Fruit fly (Drosophila melanogaster) whole organism, embryonic: Measurements from ENCODE around the gene Adgf-D.
A peak's percentile ranks its signal among the peaks of the same experiment; 100 is the strongest.

Experiments
- Ada2b ChIP-seq: fragments of 200-800 bp; sonication (Bioruptor generic); IDR thresholded peaks from 2 replicates; pipeline ENCODE4 v1.3.6; 2022; ENCODE audit warnings: missing biosample characterization, missing genetic modification characterization
- CG10147 ChIP-seq: fragments of 200-800 bp; sonication (Bioruptor generic); optimal IDR thresholded peaks from 2 replicates; lab custom pipeline; 2019; ENCODE audit warnings: missing biosample characterization, mild to moderate bottlenecking, missing genetic modification characterization, moderate library complexity
- CG10654 ChIP-seq: fragments of 200-800 bp; sonication (Bioruptor generic); optimal IDR thresholded peaks from 2 replicates; lab custom pipeline; 2016; ENCODE audit warnings: missing biosample characterization, missing genetic modification characterization
- CG12391 ChIP-seq: fragments of 200-800 bp; sonication (Bioruptor generic); optimal IDR thresholded peaks from 3 replicates; lab custom pipeline; 2018; ENCODE audit warnings: missing biosample characterization, mild to moderate bottlenecking, missing genetic modification characterization, moderate library complexity
- CG13775 ChIP-seq: fragments of 200-800 bp; sonication (Bioruptor generic); optimal IDR thresholded peaks from 3 replicates; lab custom pipeline; 2017; ENCODE audit warnings: missing biosample characterization, mild to moderate bottlenecking, missing genetic modification characterization
- CG16863 ChIP-seq: fragments of 200-800 bp; sonication (Bioruptor generic); optimal IDR thresholded peaks from 3 replicates; lab custom pipeline; 2016; ENCODE audit warnings: missing biosample characterization, missing genetic modification characterization
- CG18011 ChIP-seq: fragments of 200-800 bp; sonication (Bioruptor generic); optimal IDR thresholded peaks from 2 replicates; lab custom pipeline; 2017; ENCODE audit warnings: missing biosample characterization, missing genetic modification characterization, mild to moderate bottlenecking, moderate library complexity, missing genotype
- CG2678 ChIP-seq: fragments of 200-800 bp; sonication (Bioruptor generic); optimal IDR thresholded peaks from 3 replicates; lab custom pipeline; 2019; ENCODE audit warnings: missing biosample characterization, mild to moderate bottlenecking, missing genetic modification characterization, moderate library complexity
- CG30431 ChIP-seq: fragments of 200-800 bp; sonication (Bioruptor generic); optimal IDR thresholded peaks from 2 replicates; lab custom pipeline; 2017; ENCODE audit warnings: missing biosample characterization, missing genetic modification characterization
- CG3065 ChIP-seq: fragments of 200-800 bp; sonication (Bioruptor generic); optimal IDR thresholded peaks from 2 replicates; lab custom pipeline; 2016; ENCODE audit warnings: missing biosample characterization, missing genetic modification characterization
- CG31441 ChIP-seq: fragments of 200-800 bp; sonication (Bioruptor generic); IDR thresholded peaks from 2 replicates; pipeline ENCODE4 v1.3.6; 2022; ENCODE audit warnings: missing biosample characterization, missing genetic modification characterization
- CG3995 ChIP-seq: fragments of 200-800 bp; sonication (Bioruptor generic); optimal IDR thresholded peaks from 3 replicates; lab custom pipeline; 2016; ENCODE audit warnings: missing biosample characterization, missing genetic modification characterization
- CG6654 ChIP-seq: fragments of 200-800 bp; sonication (Bioruptor generic); optimal IDR thresholded peaks from 2 replicates; lab custom pipeline; 2017; ENCODE audit warnings: missing biosample characterization, mild to moderate bottlenecking, missing genetic modification characterization
- CG6689 ChIP-seq: fragments of 200-800 bp; sonication (Bioruptor generic); IDR thresholded peaks from 2 replicates; pipeline ENCODE4 v1.3.6; 2022; ENCODE audit warnings: missing biosample characterization, missing genetic modification characterization
- CG8290 ChIP-seq, 3 experiments: fragments of 200-800 bp; sonication (Bioruptor generic); optimal IDR thresholded peaks; 2 replicates each; lab custom pipeline; 2016 to 2019; ENCODE audit warnings: missing biosample characterization in 3 of 3, missing genetic modification characterization in 3 of 3, mild to moderate bottlenecking in 2 of 3, moderate library complexity in 1 of 3
- CG9609 ChIP-seq: fragments of 200-800 bp; sonication (Bioruptor generic); optimal IDR thresholded peaks from 3 replicates; lab custom pipeline; 2016; ENCODE audit warnings: missing biosample characterization, missing genetic modification characterization
- D19B ChIP-seq: fragments of 200-800 bp; sonication (Bioruptor generic); optimal IDR thresholded peaks from 2 replicates; lab custom pipeline; 2017; ENCODE audit warnings: missing biosample characterization, mild to moderate bottlenecking, missing genetic modification characterization
- Gug ChIP-seq: fragments of 200-800 bp; sonication (Bioruptor generic); IDR thresholded peaks from 4 replicates; pipeline ENCODE4 v1.3.6; 2022; ENCODE audit warnings: missing biosample characterization, missing genetic modification characterization
- H2.0 ChIP-seq: fragments of 200-800 bp; sonication (Bioruptor generic); IDR thresholded peaks from 2 replicates; pipeline ENCODE4 v1.3.6; 2022; ENCODE audit warnings: missing biosample characterization, missing genetic modification characterization
- HLH3B ChIP-seq: fragments of 200-800 bp; sonication (Bioruptor generic); IDR thresholded peaks from 2 replicates; pipeline ENCODE4 v1.3.6; 2022; ENCODE audit warnings: missing biosample characterization, missing genetic modification characterization
- Hand ChIP-seq: fragments of 200-800 bp; sonication (Bioruptor generic); optimal IDR thresholded peaks from 2 replicates; lab custom pipeline; 2017; ENCODE audit warnings: mild to moderate bottlenecking, missing biosample characterization, missing genetic modification reagents, missing genetic modification characterization
- Hr51 ChIP-seq, 2 experiments: fragments of 200-800 bp; sonication (Bioruptor generic); optimal IDR thresholded peaks; 2 replicates in 1 of 2; 3 replicates in 1 of 2; lab custom pipeline; 2016 to 2018; ENCODE audit warnings: missing biosample characterization in 2 of 2, missing genetic modification characterization in 2 of 2, mild to moderate bottlenecking in 1 of 2, moderate library complexity in 1 of 2
- Lhr ChIP-seq: fragments of 200-800 bp; sonication (Bioruptor generic); optimal IDR thresholded peaks from 3 replicates; lab custom pipeline; 2017; ENCODE audit warnings: mild to moderate bottlenecking, missing biosample characterization, missing genetic modification reagents, missing genetic modification characterization
- Lim3 ChIP-seq: fragments of 200-800 bp; sonication (Bioruptor generic); IDR thresholded peaks from 2 replicates; pipeline ENCODE4 v1.3.6; 2022; ENCODE audit warnings: missing biosample characterization, missing genetic modification characterization
- Myb ChIP-seq: fragments of 200-800 bp; sonication (Bioruptor generic); optimal IDR thresholded peaks from 2 replicates; lab custom pipeline; 2016; ENCODE audit warnings: missing biosample characterization, missing genetic modification characterization
- NK7.1 ChIP-seq: fragments of 200-800 bp; sonication (Bioruptor generic); optimal IDR thresholded peaks from 3 replicates; lab custom pipeline; 2016; ENCODE audit warnings: missing biosample characterization, missing genetic modification characterization
- Optix ChIP-seq: fragments of 200-800 bp; sonication (Bioruptor generic); IDR thresholded peaks from 3 replicates; pipeline ENCODE4 v1.3.6; 2022; ENCODE audit warnings: missing biosample characterization, missing genetic modification characterization
- Sry-δ ChIP-seq: fragments of 200-800 bp; sonication (Bioruptor generic); optimal IDR thresholded peaks from 2 replicates; lab custom pipeline; 2016; ENCODE audit warnings: missing biosample characterization, missing genetic modification characterization
- TFAM ChIP-seq: fragments of 200-800 bp; sonication (Bioruptor generic); optimal IDR thresholded peaks from 2 replicates; lab custom pipeline; 2017; ENCODE audit warnings: missing biosample characterization, missing genetic modification characterization, inconsistent platforms
- ara ChIP-seq: fragments of 200-800 bp; sonication (Bioruptor generic); IDR thresholded peaks from 2 replicates; pipeline ENCODE4 v1.3.6; 2022; ENCODE audit warnings: missing biosample characterization, missing genetic modification characterization
- cg ChIP-seq: fragments of 200-800 bp; sonication (Bioruptor generic); optimal IDR thresholded peaks from 3 replicates; lab custom pipeline; 2019; ENCODE audit warnings: missing biosample characterization, mild to moderate bottlenecking, missing genetic modification characterization, moderate library complexity
- chn ChIP-seq: fragments of 200-800 bp; sonication (Bioruptor generic); optimal IDR thresholded peaks from 2 replicates; lab custom pipeline; 2016; ENCODE audit warnings: missing biosample characterization, missing genetic modification characterization
- crc ChIP-seq: fragments of 200-800 bp; sonication (Bioruptor generic); optimal IDR thresholded peaks from 2 replicates; lab custom pipeline; 2016; ENCODE audit warnings: missing biosample characterization, missing genetic modification characterization
- dysf ChIP-seq: fragments of 200-800 bp; sonication (Bioruptor generic); IDR thresholded peaks from 3 replicates; pipeline ENCODE4 v1.3.6; 2022; ENCODE audit warnings: missing biosample characterization, missing genetic modification characterization
- eve ChIP-seq, 2 experiments: fragments of >200 bp; optimal IDR thresholded peaks; 2 replicates each; lab custom pipeline; 2017; ENCODE audit warnings: missing biosample characterization in 2 of 2, missing genetic modification characterization in 2 of 2
- ewg ChIP-seq: fragments of 200-800 bp; sonication (Bioruptor generic); optimal IDR thresholded peaks from 3 replicates; lab custom pipeline; 2017; ENCODE audit warnings: mild to moderate bottlenecking, missing biosample characterization, missing genetic modification reagents, missing genetic modification characterization
- fu2 ChIP-seq: fragments of 200-800 bp; sonication (Bioruptor generic); optimal IDR thresholded peaks from 2 replicates; lab custom pipeline; 2016; ENCODE audit warnings: missing biosample characterization, missing genetic modification characterization
- gem ChIP-seq: fragments of 200-800 bp; sonication (Bioruptor generic); optimal IDR thresholded peaks from 2 replicates; lab custom pipeline; 2019; ENCODE audit warnings: missing biosample characterization, mild to moderate bottlenecking, missing genetic modification characterization, moderate library complexity
- ham ChIP-seq: fragments of 200-800 bp; sonication (Bioruptor generic); IDR thresholded peaks from 2 replicates; pipeline ENCODE4 v1.3.6; 2022; ENCODE audit warnings: missing biosample characterization, missing genetic modification characterization
- lilli ChIP-seq: fragments of 200-800 bp; sonication (Bioruptor generic); optimal IDR thresholded peaks from 3 replicates; lab custom pipeline; 2016; ENCODE audit warnings: missing biosample characterization, missing genetic modification characterization
- lov ChIP-seq, 2 experiments: fragments of 200-800 bp in 1 of 2; fragments of >200 bp in 1 of 2; sonication (Bioruptor generic) in 1 of 2; IDR thresholded peaks in 1 of 2; optimal IDR thresholded peaks in 1 of 2; 2 replicates in 1 of 2; 3 replicates in 1 of 2; pipeline versions ENCODE4 v1.3.6 to Lab custom; 2017 to 2022; ENCODE audit warnings: missing biosample characterization in 1 of 2, missing genetic modification characterization in 1 of 2
- org-1 ChIP-seq: fragments of 200-800 bp; sonication (Bioruptor generic); optimal IDR thresholded peaks from 2 replicates; lab custom pipeline; 2017; ENCODE audit warnings: missing biosample characterization, missing genetic modification characterization
- pzg ChIP-seq: fragments of 200-800 bp; sonication (Bioruptor generic); optimal IDR thresholded peaks from 3 replicates; lab custom pipeline; 2018; ENCODE audit warnings: missing biosample characterization, mild to moderate bottlenecking, missing genetic modification characterization, moderate library complexity
- rib ChIP-seq: fragments of 200-800 bp; sonication (Bioruptor generic); IDR thresholded peaks from 2 replicates; pipeline ENCODE4 v1.3.6; 2022; ENCODE audit warnings: missing biosample characterization, missing genetic modification characterization
- scrt ChIP-seq: fragments of 200-800 bp; sonication (Bioruptor generic); optimal IDR thresholded peaks from 2 replicates; lab custom pipeline; 2018; ENCODE audit warnings: missing biosample characterization, mild to moderate bottlenecking, missing genetic modification characterization, moderate library complexity
- sd ChIP-seq: fragments of 200-800 bp; sonication (Bioruptor generic); optimal IDR thresholded peaks from 3 replicates; lab custom pipeline; 2018; ENCODE audit warnings: missing biosample characterization, mild to moderate bottlenecking, missing genetic modification characterization, moderate library complexity
- so ChIP-seq: fragments of 200-800 bp; sonication (Bioruptor generic); IDR thresholded peaks from 3 replicates; pipeline ENCODE4 v1.3.6; 2022; ENCODE audit warnings: missing biosample characterization, missing genetic modification characterization
- zfh2 ChIP-seq: fragments of 200-800 bp; sonication (Bioruptor generic); optimal IDR thresholded peaks from 2 replicates; lab custom pipeline; 2016; ENCODE audit warnings: missing biosample characterization, missing genetic modification characterization

Adgf-D gene

DNA sequence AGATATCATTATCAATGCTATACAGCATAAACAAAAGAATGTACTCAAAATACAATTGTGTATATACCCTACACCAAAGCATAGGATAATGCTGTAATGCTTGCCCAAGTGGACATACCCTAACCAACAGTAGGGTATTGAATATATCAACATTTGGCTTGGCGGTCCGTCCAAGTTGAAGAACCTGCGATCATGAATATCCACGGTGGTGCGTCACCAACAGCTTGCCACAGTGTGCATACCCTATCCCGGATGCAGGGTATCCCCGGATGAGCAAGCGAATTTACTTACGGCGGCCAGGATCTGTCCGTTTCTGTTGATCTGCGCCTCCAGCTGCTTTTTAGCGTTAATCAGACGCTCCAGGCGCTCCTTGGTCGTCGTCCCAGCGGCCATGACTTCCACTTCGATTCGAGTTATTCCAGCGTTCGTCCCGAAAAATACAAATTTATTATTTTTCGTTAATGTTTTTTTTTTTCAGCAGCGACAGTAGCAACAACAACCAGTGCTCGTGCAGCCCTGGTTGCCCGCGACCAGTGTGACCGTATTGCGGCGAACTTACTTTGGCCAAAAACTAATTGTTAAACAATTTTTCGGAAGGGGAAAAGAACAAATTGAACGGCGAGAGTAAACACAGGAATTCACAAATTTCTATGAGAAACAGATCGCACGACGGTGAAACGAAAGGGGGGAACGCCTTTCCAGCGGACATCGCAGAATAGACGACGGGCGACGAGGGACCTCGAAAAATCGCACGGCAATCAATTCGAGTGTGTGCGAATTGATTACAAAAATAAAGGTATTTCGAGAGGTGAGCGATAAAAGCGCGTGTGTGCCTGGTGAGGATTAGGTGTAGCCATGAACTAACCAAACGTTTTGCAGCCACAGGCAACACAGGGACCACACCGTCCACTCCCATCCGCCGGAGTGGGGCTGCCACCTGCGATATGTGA lies 28.8 kb downstream of the Adgf-D start, which contains the start of the genes Lkb1 and CG9588 (continued):
- no peak for TF ChIP-seq lov (optimal IDR thresholded peaks at IDR 0.05; lab: Kevin White, UChicago)
- peak; percentile 75; the same call in 2 of the 3 replicates for TF ChIP-seq lov (GFP tag; IDR thresholded peaks at IDR 0.05; lab: Robert Waterston, UW)
- TF ChIP-seq CG3065 (GFP tag; lab: Kevin White, UChicago), result no peak
- no peak for TF ChIP-seq Hand
- TF ChIP-seq crc, result no peak
- TF ChIP-seq chn, result peak; percentile 49
- TF ChIP-seq CG6654 (GFP tag; lab: Kevin White, UChicago), result peak; percentile 25
- no peak for TF ChIP-seq org-1 (GFP tag; lab: Kevin White, UChicago)
- peak; percentile 39 for TF ChIP-seq ewg (GFP tag; lab: Kevin White, UChicago)
- peak; percentile 67 for TF ChIP-seq Ada2b (GFP tag; lab: Robert Waterston, UW)
- TF ChIP-seq D19B (GFP tag; lab: Kevin White, UChicago), result peak; percentile 55
- TF ChIP-seq HLH3B (GFP tag; lab: Robert Waterston, UW), result peak; percentile 68
- peak; percentile 77 for TF ChIP-seq Optix (GFP tag; lab: Robert Waterston, UW)
- peak; percentile 51 for TF ChIP-seq CG30431
- peak; percentile 11 for TF ChIP-seq Lhr
- TF ChIP-seq so (GFP tag; lab: Robert Waterston, UW), result peak; percentile 72; the same call in 2 of the 3 replicates
- peak; percentile 79 for TF ChIP-seq dysf (GFP tag; lab: Robert Waterston, UW)
- TF ChIP-seq CG31441 (GFP tag; lab: Robert Waterston, UW), result no peak
- peak; percentile 23 for TF ChIP-seq CG12391 (tag; lab: Kevin White, UChicago)
- peak; percentile 71 for TF ChIP-seq lilli
- peak; percentile 58 for TF ChIP-seq pzg (GFP tag; lab: Kevin White, UChicago)
- no peak for TF ChIP-seq CG18011 (GFP tag; lab: Kevin White, UChicago)
- TF ChIP-seq cg, result no peak
- TF ChIP-seq CG2678 (tag; lab: Kevin White, UChicago), result no peak
- peak; percentile 38 for TF ChIP-seq CG13775 (GFP tag; lab: Kevin White, UChicago)
- TF ChIP-seq CG10654 (GFP tag; lab: Kevin White, UChicago), result peak; percentile 5
- TF ChIP-seq CG6689 (GFP tag; lab: Robert Waterston, UW), result peak; percentile 81
- peak; percentile 62 for TF ChIP-seq CG16863
- TF ChIP-seq Hr51 (GFP tag; optimal IDR thresholded peaks at IDR 0.05; lab: Kevin White, UChicago), result no peak
- no peak for TF ChIP-seq CG10147 (GFP tag; lab: Kevin White, UChicago)
- peak; percentile 65 for TF ChIP-seq zfh2
- TF ChIP-seq Gug, result peak; percentile 84
- TF ChIP-seq Myb (GFP tag; lab: Kevin White, UChicago), result peak; percentile 52
- TF ChIP-seq TFAM (GFP tag; lab: Kevin White, UChicago), result no peak
- TF ChIP-seq fu2 (GFP tag; lab: Kevin White, UChicago), result peak; percentile 17
- TF ChIP-seq scrt (GFP tag; lab: Kevin White, UChicago), result no peak
- TF ChIP-seq rib, result no peak
- TF ChIP-seq gem (tag; lab: Kevin White, UChicago), result no peak
- 0 out of 2 replicates have a peak, but pooled peaks have one; percentile 56 for TF ChIP-seq ham (GFP tag; lab: Robert Waterston, UW)
- TF ChIP-seq CG9609 (GFP tag; lab: Kevin White, UChicago), result peak; percentile 66
- no peak for TF ChIP-seq CG8290 (GFP tag; optimal IDR thresholded peaks at IDR 0.05; lab: Kevin White, UChicago)
- TF ChIP-seq CG8290 (tag; optimal IDR thresholded peaks at IDR 0.05; lab: Kevin White, UChicago), result peak in 1 of 2 experiments; percentile 73
- TF ChIP-seq NK7.1 (GFP tag; lab: Kevin White, UChicago), result peak; percentile 34
- peak; percentile 80 for TF ChIP-seq ara (GFP tag; lab: Robert Waterston, UW)
- no peak for TF ChIP-seq eve (GFP tag; optimal IDR thresholded peaks at IDR 0.05; lab: Kevin White, UChicago)
- no peak for TF ChIP-seq Lim3 (GFP tag; lab: Robert Waterston, UW)
- peak; percentile 32 for TF ChIP-seq Sry-δ (GFP tag; lab: Kevin White, UChicago)
- TF ChIP-seq sd (tag; lab: Kevin White, UChicago), result no peak
- peak; percentile 80 for TF ChIP-seq H2.0 (GFP tag; lab: Robert Waterston, UW)
- no peak for TF ChIP-seq CG3995 (GFP tag; lab: Kevin White, UChicago)
